Worm (Caenorhabditis elegans) whole organism, midembryonic: ENCODE results near the gene H12D21.10.

Experiments used
- T22C8.4 ChIP-seq: fragments of 200-800 bp; sonication (Bioruptor generic); IDR thresholded peaks from 2 replicates; pipeline ENCODE4 v1.3.6; 2022; ENCODE audit warnings: missing genetic modification characterization, missing compliant biosample characterization
- cog-1 ChIP-seq: sonication (generic microtip); optimal IDR thresholded peaks from 2 replicates; lab custom pipeline; 2016; ENCODE audit warnings: missing genetic modification characterization, missing compliant biosample characterization
- flt-1 ChIP-seq: fragments of 200-800 bp; sonication (Bioruptor generic); IDR thresholded peaks from 2 replicates; pipeline ENCODE4 v1.3.6; 2022; ENCODE audit warnings: missing genetic modification characterization, missing compliant biosample characterization
- klf-2 ChIP-seq: fragments of 200-800 bp; sonication (Bioruptor generic); conservative IDR thresholded peaks from 2 replicates; pipeline ENCODE4 v1.3.6; 2022; ENCODE audit warnings: missing genetic modification reagents, missing genetic modification characterization, missing compliant biosample characterization
- med-1 ChIP-seq: sonication (generic microtip); optimal IDR thresholded peaks from 2 replicates; lab custom pipeline; 2017; ENCODE audit warnings: missing genetic modification characterization, mild to moderate bottlenecking, missing compliant biosample characterization, antibody characterized with exemption, missing genetic modification reagents; ENCODE audit not compliant: insufficient read depth
- ref-1 ChIP-seq: fragments of 200-800 bp; sonication (Bioruptor generic); conservative IDR thresholded peaks from 2 replicates; pipeline ENCODE4 v1.3.6; 2022; ENCODE audit warnings: missing genetic modification reagents, missing genetic modification characterization, missing compliant biosample characterization
- tab-1 ChIP-seq: fragments of 200-800 bp; sonication (Bioruptor generic); IDR thresholded peaks from 2 replicates; pipeline ENCODE4 v1.3.6; 2022; ENCODE audit warnings: missing genetic modification characterization, missing compliant biosample characterization
- ztf-23 ChIP-seq: fragments of 200-800 bp; sonication (Bioruptor generic); IDR thresholded peaks from 2 replicates; pipeline ENCODE4 v1.3.6; 2022; ENCODE audit warnings: missing genetic modification reagents, missing genetic modification characterization, missing compliant biosample characterization
- ztf-29 ChIP-seq: fragments of 200-800 bp; sonication (Bioruptor generic); IDR thresholded peaks from 2 replicates; pipeline ENCODE4 v1.3.6; 2022; ENCODE audit warnings: missing genetic modification reagents, missing genetic modification characterization, missing compliant biosample characterization

ce11 chrV:14915599-14915998 lies 16.0 kb downstream of the H12D21.10 start, which contains the start of gene H12D21.11:
- TF ChIP-seq ztf-29 (GFP tag; lab: Robert Waterston, UW) (no peak), ref-1 (GFP tag; lab: Robert Waterston, UW) (no peak), flt-1 (no peak), T22C8.4 (GFP tag; lab: Robert Waterston, UW) (no peak), klf-2 (GFP tag; lab: Robert Waterston, UW) (no peak), med-1 (GFP tag; lab: Kevin White, UChicago) (no peak), tab-1 (no peak), cog-1 (tag; lab: Kevin White, UChicago) (no peak), ztf-23 (no peak)
